Fruit fly (Drosophila melanogaster): Measurements from ENCODE around the gene CG5274.

CG5274 gene

dm6 chr3L:20471499-20472313, 44.2 kb upstream of the CG5274 start (continued):
- peak; percentile 68 for TF ChIP-seq CG12744 (GFP tag; optimal IDR thresholded peaks at IDR 0.05)
- peak; percentile 44; the same call in 1 of the 3 replicates for TF ChIP-seq Dbx (GFP tag; IDR thresholded peaks at IDR 0.05)
- peak; percentile 1 for TF ChIP-seq scrt (GFP tag; optimal IDR thresholded peaks at IDR 0.05)
- no peak for TF ChIP-seq CG11560 (tag; IDR thresholded peaks at IDR 0.05)
- TF ChIP-seq klu (GFP tag; IDR thresholded peaks at IDR 0.05) = no peak
- peak; percentile 60 for TF ChIP-seq NC2α (GFP tag; optimal IDR thresholded peaks at IDR 0.05)
- no peak for TF ChIP-seq CG1832 (GFP tag; optimal IDR thresholded peaks at IDR 0.05)
- no peak for TF ChIP-seq Ada2b (GFP tag; IDR thresholded peaks at IDR 0.05)
- 0 out of 2 replicates have a peak, but pooled peaks have one; percentile 22 for TF ChIP-seq bowl (GFP tag; IDR thresholded peaks at IDR 0.05)
- TF ChIP-seq btn (GFP tag; optimal IDR thresholded peaks at IDR 0.05) = peak; percentile 45
- TF ChIP-seq CG12391 (tag; optimal IDR thresholded peaks at IDR 0.05) = peak; percentile 25
- TF ChIP-seq ci (GFP tag; IDR thresholded peaks at IDR 0.05) = peak; percentile 86
- no peak for TF ChIP-seq corto (GFP tag; optimal IDR thresholded peaks at IDR 0.05)
- TF ChIP-seq onecut (GFP tag; IDR thresholded peaks at IDR 0.05) = peak; percentile 68
- no peak for TF ChIP-seq CkIIα-i1 (GFP tag; IDR thresholded peaks at IDR 0.05)
- TF ChIP-seq pzg (GFP tag; optimal IDR thresholded peaks at IDR 0.05) = no peak
- no peak for TF ChIP-seq dimm (GFP tag; IDR thresholded peaks at IDR 0.05)
- TF ChIP-seq CG14965 (GFP tag; optimal IDR thresholded peaks at IDR 0.05; ENCODE audit: borderline replicate concordance) = peak; percentile 29
- peak; percentile 12 for TF ChIP-seq CG13894 (tag; optimal IDR thresholded peaks at IDR 0.05)
- TF ChIP-seq CG15601 (tag; optimal IDR thresholded peaks at IDR 0.05) = peak; percentile 63
- TF ChIP-seq nau (GFP tag; optimal IDR thresholded peaks at IDR 0.05) = peak; percentile 80
- peak; percentile 31 for TF ChIP-seq CG4328 (GFP tag; optimal IDR thresholded peaks at IDR 0.05)
- no peak for TF ChIP-seq mld (GFP tag; IDR thresholded peaks at IDR 0.05; ENCODE audit: partially characterized antibody)
- TF ChIP-seq nmo (GFP tag; optimal IDR thresholded peaks at IDR 0.05) = peak; percentile 38
- TF ChIP-seq CG17186 (GFP tag; optimal IDR thresholded peaks at IDR 0.05) = no peak
- TF ChIP-seq zen2 (GFP tag; IDR thresholded peaks at IDR 0.05; ENCODE audit: partially characterized antibody) = no peak
- peak; percentile 12 for TF ChIP-seq tap (tag; optimal IDR thresholded peaks at IDR 0.05)
- TF ChIP-seq tna (GFP tag; IDR thresholded peaks at IDR 0.05; ENCODE audit: partially characterized antibody) = no peak
- no peak for TF ChIP-seq sima (GFP tag; optimal IDR thresholded peaks at IDR 0.05)
- TF ChIP-seq phol (tag; optimal IDR thresholded peaks at IDR 0.05) = peak; percentile 31
- no peak for TF ChIP-seq Atf3 (GFP tag; optimal IDR thresholded peaks at IDR 0.05)
- no peak for TF ChIP-seq ato (GFP tag; IDR thresholded peaks at IDR 0.05; ENCODE audit: partially characterized antibody)
- TF ChIP-seq Spps (tag; optimal IDR thresholded peaks at IDR 0.05) = peak; percentile 44
- no peak for TF ChIP-seq dmrt99B (tag; optimal IDR thresholded peaks at IDR 0.05)
- no peak for TF ChIP-seq dan (GFP tag; IDR thresholded peaks at IDR 0.05)
- TF ChIP-seq CG1024 (GFP tag; IDR thresholded peaks at IDR 0.05) = no peak
- TF ChIP-seq Ets97D (GFP tag; optimal IDR thresholded peaks at IDR 0.05) = no peak
- no peak for TF ChIP-seq CG30020 (tag; optimal IDR thresholded peaks at IDR 0.05)
- TF ChIP-seq CG4854 (GFP tag; optimal IDR thresholded peaks at IDR 0.05) = peak; percentile 48
- TF ChIP-seq CG9437 (GFP tag; optimal IDR thresholded peaks at IDR 0.05) = peak; percentile 22
- no peak for TF ChIP-seq CG9215 (GFP tag; IDR thresholded peaks at IDR 0.05)
- no peak for TF ChIP-seq gt (GFP tag; IDR thresholded peaks at IDR 0.05)
- TF ChIP-seq hb (GFP tag; IDR thresholded peaks at IDR 0.05; ENCODE audit: partially characterized antibody) = no peak
- TF ChIP-seq CTCF (GFP tag; optimal IDR thresholded peaks at IDR 0.05) = no peak
- no peak for TF ChIP-seq Dip3 (GFP tag; optimal IDR thresholded peaks at IDR 0.05)
- TF ChIP-seq luna (GFP tag; optimal IDR thresholded peaks at IDR 0.05) = peak; percentile 5
- peak; percentile 79 for TF ChIP-seq ac (GFP tag; optimal IDR thresholded peaks at IDR 0.05)
- peak; percentile 73 for TF ChIP-seq CG15011 (GFP tag; optimal IDR thresholded peaks at IDR 0.05)
- no peak for TF ChIP-seq bbx (GFP tag; IDR thresholded peaks at IDR 0.05; ENCODE audit: partially characterized antibody)
- TF ChIP-seq Xbp1 (GFP tag; optimal IDR thresholded peaks at IDR 0.05) = no peak

Data from whole organism, embryonic.